Worm (Caenorhabditis elegans): ENCODE data around the gene lgc-40.
A peak's percentile ranks its signal among the peaks of the same experiment; 100 is the strongest.

Gene lgc-40

DNA sequence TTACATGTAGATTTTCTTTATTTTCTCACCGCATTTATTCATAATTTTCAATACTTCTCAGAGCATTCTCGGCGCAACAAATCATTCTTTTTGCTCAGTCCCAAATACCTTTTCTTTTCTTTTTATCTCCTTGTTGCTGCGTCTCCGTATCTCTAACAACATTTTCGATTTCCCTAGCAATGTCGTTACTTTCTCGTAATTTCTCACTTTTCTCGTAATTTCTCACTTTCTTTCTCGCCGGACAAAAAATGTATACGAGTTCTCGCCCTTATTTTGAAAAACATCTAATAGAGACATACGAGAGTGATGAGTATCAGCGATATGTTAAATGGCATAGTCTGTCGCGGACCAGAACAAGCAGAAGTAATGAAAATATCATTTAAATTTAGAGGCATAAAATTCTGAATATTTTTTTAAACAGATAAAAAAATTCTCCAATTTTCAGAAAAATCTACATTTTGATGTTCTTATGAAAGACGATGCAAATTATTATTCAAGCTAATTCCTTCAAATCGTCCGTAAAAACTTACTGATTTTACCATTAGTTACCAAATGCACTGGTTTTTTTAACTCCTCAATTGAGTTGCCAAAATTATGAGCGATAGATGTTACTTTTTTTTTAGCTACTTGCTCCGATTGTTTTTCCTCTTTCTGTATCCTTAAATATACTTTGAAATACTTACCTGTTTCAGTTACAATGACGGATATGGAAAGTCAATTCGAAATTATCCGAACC is 15.6 kb downstream of the lgc-40 start, which contains the start of gene F47G3.3:
TSS of gene F47G3.3 (plus strand) at position 686 of the 736 bp plus-strand sequence.
- TF ChIP-seq C17E4.6 (GFP tag; IDR thresholded peaks at IDR 0.05): no peak
- no peak for TF ChIP-seq bed-2 (GFP tag; IDR thresholded peaks at IDR 0.05)
- TF ChIP-seq aptf-2 (GFP tag; conservative IDR thresholded peaks at IDR 0.05): no peak
- no peak for TF ChIP-seq C06A6.2 (GFP tag; conservative IDR thresholded peaks at IDR 0.05)
- no peak for TF ChIP-seq F22D6.2 (tag; optimal IDR thresholded peaks at IDR 0.05)

DNA sequence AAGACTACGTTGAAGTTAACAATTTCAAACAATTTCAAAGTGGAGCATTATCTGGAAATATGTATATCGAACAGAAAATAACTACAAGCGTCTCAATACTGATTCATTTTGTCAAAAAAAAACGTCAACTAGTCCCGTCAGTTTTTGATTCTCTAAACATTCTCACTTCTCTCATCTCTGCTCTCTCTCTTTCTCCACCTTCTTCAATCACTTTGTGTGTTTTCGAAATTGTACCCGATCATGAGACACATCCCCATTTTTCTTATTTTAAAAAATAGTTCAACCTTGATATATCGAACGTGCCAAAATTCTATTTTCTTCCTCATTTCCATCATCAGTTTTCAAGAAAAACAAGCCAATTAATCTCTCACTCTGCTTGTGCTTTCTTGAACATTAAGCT is 20.9 kb downstream of the lgc-40 start:
- TF ChIP-seq let-526 (GFP tag; IDR thresholded peaks at IDR 0.05) (no peak), egrh-3 (GFP tag; IDR thresholded peaks at IDR 0.05) (no peak), pbrm-1 (GFP tag; IDR thresholded peaks at IDR 0.05) (no peak), snpc-1.1 (tag; optimal IDR thresholded peaks at IDR 0.05; ENCODE audit: insufficient read depth) (no peak), ceh-27 (GFP tag; optimal IDR thresholded peaks at IDR 0.05) (no peak), Y67H2A.10 (GFP tag; conservative IDR thresholded peaks at IDR 0.05) (no peak), dpl-1 (GFP tag; optimal IDR thresholded peaks at IDR 0.05) (no peak), cebp-1 (GFP tag; IDR thresholded peaks at IDR 0.05) (no peak), cebp-1 (tag; optimal IDR thresholded peaks at IDR 0.05) (no peak)

DNA sequence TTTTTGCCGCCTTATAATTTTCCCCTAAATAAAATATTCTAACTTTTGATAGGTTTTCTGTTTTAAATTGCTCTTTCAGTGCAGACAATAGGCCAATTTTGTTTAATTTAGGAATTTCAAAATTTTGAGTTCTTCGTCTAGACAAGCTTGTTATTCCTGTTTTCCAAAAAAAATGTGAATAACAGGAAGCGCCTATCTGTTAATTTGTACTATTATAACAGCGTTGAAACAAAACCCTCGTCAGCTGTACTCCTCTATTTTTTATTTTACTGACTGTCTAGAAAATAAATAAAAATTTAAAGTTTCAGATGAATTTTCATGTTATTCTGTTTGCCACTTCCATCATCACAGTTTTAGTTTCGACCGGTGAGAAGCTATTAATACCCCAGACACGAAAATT is 21.4 kb downstream of the lgc-40 start, which contains the start of gene F47G3.4:
TSS of gene F47G3.4 (plus strand) at position 301 of the 400 bp plus-strand sequence.
- TF ChIP-seq let-526 (GFP tag; IDR thresholded peaks at IDR 0.05): no peak

DNA sequence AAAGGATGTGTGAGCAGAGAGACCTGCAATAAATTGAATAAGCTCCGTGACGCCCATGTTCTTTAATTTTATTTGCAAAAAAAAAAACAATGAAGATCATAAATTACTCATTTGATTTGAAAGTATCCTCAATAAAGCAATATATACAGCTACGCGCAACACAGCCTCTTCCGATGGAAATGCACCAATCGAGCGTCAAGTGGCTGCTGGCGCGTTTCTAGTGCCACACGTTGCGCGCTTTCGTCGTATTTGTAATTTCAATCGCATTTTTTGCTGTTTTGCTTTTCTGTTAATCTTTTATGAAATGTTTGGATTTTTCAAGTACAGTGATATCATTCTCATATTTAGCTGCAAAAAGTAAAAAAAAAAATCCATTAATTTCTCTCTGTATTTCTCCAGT is 22.3 kb downstream of the lgc-40 start:
- TF ChIP-seq madf-6 (GFP tag; IDR thresholded peaks at IDR 0.05): no peak
- TF ChIP-seq rpc-1 (optimal IDR thresholded peaks at IDR 0.05): no peak
- no peak for TF ChIP-seq rpc-1 (tag; optimal IDR thresholded peaks at IDR 0.05)
- TF ChIP-seq D2030.7 (GFP tag; IDR thresholded peaks at IDR 0.05): no peak
- 0 out of 2 replicates have a peak, but pooled peaks have one; percentile 13 for TF ChIP-seq Y56A3A.18 (GFP tag; IDR thresholded peaks at IDR 0.05)
- TF ChIP-seq hmg-1.2 (GFP tag; IDR thresholded peaks at IDR 0.05): peak; percentile 33
- TF ChIP-seq ZK185.1 (tag; optimal IDR thresholded peaks at IDR 0.05; ENCODE audit: poor library complexity, severe bottlenecking): peak; percentile 29
- TF ChIP-seq ekl-4 (GFP tag; IDR thresholded peaks at IDR 0.05): no peak
- peak in 1 of 3 experiments; percentile 27 for TF ChIP-seq lin-35 (GFP tag; optimal IDR thresholded peaks at IDR 0.05)
- no peak for TF ChIP-seq F23B12.7 (tag; optimal IDR thresholded peaks at IDR 0.05; ENCODE audit: insufficient read depth)
- TF ChIP-seq C17E4.6 (GFP tag; IDR thresholded peaks at IDR 0.05): no peak
- no peak for TF ChIP-seq Y53F4B.3 (GFP tag; IDR thresholded peaks at IDR 0.05)
- TF ChIP-seq ztf-18 (tag; optimal IDR thresholded peaks at IDR 0.05): peak; percentile 91
- peak; percentile 1 for TF ChIP-seq attf-5 (GFP tag; optimal IDR thresholded peaks at IDR 0.05)
- TF ChIP-seq lin-40 (tag; optimal IDR thresholded peaks at IDR 0.05): peak; percentile 54
- TF ChIP-seq snpc-4 (GFP tag; optimal IDR thresholded peaks at IDR 0.05): no peak
- TF ChIP-seq snpc-4 (tag; optimal IDR thresholded peaks at IDR 0.05): no peak
- peak; percentile 3 for TF ChIP-seq K12H6.12 (tag; optimal IDR thresholded peaks at IDR 0.05)
- peak; percentile 2 for TF ChIP-seq tbp1 (GFP tag; optimal IDR thresholded peaks at IDR 0.05)
- TF ChIP-seq gei-17 (GFP tag; optimal IDR thresholded peaks at IDR 0.05): no peak
- TF ChIP-seq ztf-26 (tag; optimal IDR thresholded peaks at IDR 0.05): peak; percentile 32

All from whole organism, young adult.